Worm (Caenorhabditis elegans) whole organism, L4 larva: ENCODE results near the gene F44G4.7.

ENCODE experiments used
- ZK546.5 ChIP-seq, 2 experiments: sonication (generic microtip); optimal IDR thresholded peaks; 2 replicates each; lab custom pipeline; 2017; ENCODE audit warnings: missing biosample characterization in 2 of 2, missing genetic modification characterization in 2 of 2
- aha-1 ChIP-seq: fragments of 150-350 bp; peaks from one replicate; lab custom pipeline; 2014; ENCODE audit warnings: missing biosample characterization, missing genetic modification characterization
- ama-1 ChIP-seq: fragments of 150-350 bp; optimal IDR thresholded peaks from 2 replicates; lab custom pipeline; 2014; ENCODE audit warnings: inconsistent platforms, mixed read lengths
- arid-1 ChIP-seq: fragments of 200-800 bp; sonication (Bioruptor generic); conservative IDR thresholded peaks from 2 replicates; pipeline ENCODE4 v1.3.6; 2022; ENCODE audit warnings: missing genetic modification reagents, missing genetic modification characterization, missing compliant biosample characterization
- ceh-32 ChIP-seq: sonication (generic microtip); optimal IDR thresholded peaks from 2 replicates; lab custom pipeline; 2016; ENCODE audit warnings: mild to moderate bottlenecking, missing genetic modification characterization, missing compliant biosample characterization; ENCODE audit not compliant: poor library complexity
- lin-39 ChIP-seq: fragments of 150-350 bp; optimal IDR thresholded peaks from 2 replicates; lab custom pipeline; 2014; ENCODE audit warnings: missing biosample characterization, missing genetic modification reagents, missing genetic modification characterization
- mep-1 ChIP-seq: fragments of 150-350 bp; sonication (generic microtip); optimal IDR thresholded peaks from 3 replicates; lab custom pipeline; 2014; ENCODE audit warnings: missing biosample characterization, missing genetic modification characterization
- nhr-10 ChIP-seq: fragments of 150-350 bp; optimal IDR thresholded peaks from 2 replicates; lab custom pipeline; 2014; ENCODE audit warnings: missing biosample characterization, missing genetic modification characterization
- nhr-77 ChIP-seq: fragments of 150-350 bp; optimal IDR thresholded peaks from 2 replicates; lab custom pipeline; 2014; ENCODE audit warnings: missing biosample characterization, missing genetic modification characterization
- pqm-1 ChIP-seq: sonication (generic microtip); optimal IDR thresholded peaks from 2 replicates; lab custom pipeline; 2017; ENCODE audit warnings: missing biosample characterization, missing genetic modification characterization
- skn-1 ChIP-seq: fragments of 150-350 bp; optimal IDR thresholded peaks from 2 replicates; lab custom pipeline; 2014; ENCODE audit warnings: missing biosample characterization, missing genetic modification characterization
- unc-62 ChIP-seq, 3 experiments: fragments of 150-350 bp in 1 of 3; sonication (generic microtip); optimal IDR thresholded peaks in 2 of 3; peaks in 1 of 3; 1 replicate in 1 of 3; 2 replicates in 2 of 3; lab custom pipeline; 2014 to 2017; ENCODE audit warnings: missing biosample characterization in 3 of 3, missing genetic modification characterization in 3 of 3, missing genetic modification reagents in 3 of 3, missing genotype in 1 of 3

DNA sequence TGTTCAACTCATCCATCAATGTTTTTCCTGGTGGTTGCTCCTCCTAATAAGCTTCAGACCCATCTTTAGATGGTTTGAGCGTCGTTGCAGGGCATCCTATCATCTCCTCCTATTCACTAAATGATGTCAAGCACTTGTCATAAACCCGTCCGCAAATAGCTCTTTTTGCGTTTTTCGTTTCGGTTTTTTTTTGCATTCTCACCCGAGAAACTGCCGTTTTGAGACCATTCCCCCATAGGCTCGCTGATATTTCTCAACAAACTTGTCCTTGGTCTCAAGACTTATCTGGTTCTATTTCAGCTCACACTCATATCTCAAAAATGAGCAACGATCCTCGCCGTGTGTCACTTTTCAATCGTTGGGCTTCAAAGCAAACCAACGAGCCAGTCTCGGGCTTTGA is 44.6 kb downstream of the F44G4.7 start, which contains the start of gene cal-2:
- TF ChIP-seq ZK546.5 (tag; optimal IDR thresholded peaks at IDR 0.05; lab: Kevin White, UChicago) (no peak), aha-1 (tag; lab: Kevin White, UChicago) (no peak), unc-62 (GFP tag; optimal IDR thresholded peaks at IDR 0.05 in 1 of 2; lab: Kevin White, UChicago) (no peak), unc-62 (tag; optimal IDR thresholded peaks at IDR 0.05; lab: Kevin White, UChicago) (no peak), arid-1 (GFP tag; lab: Robert Waterston, UW) (no peak), lin-39 (tag; lab: Kevin White, UChicago) (no peak), ceh-32 (tag; lab: Kevin White, UChicago) (no peak), mep-1 (tag; lab: Kevin White, UChicago) (no peak), nhr-10 (tag; lab: Kevin White, UChicago) (no peak), ama-1 (no peak), skn-1 (no peak), nhr-77 (tag; lab: Kevin White, UChicago) (no peak), pqm-1 (tag; lab: Kevin White, UChicago) (no peak)
